Fruit fly (Drosophila melanogaster): ENCODE data around the gene CG17712.
A peak's percentile ranks its signal among the peaks of the same experiment; 100 is the strongest.

CG17712 gene

dm6 chr2L:1738054-1738453 lies 13.9 kb downstream of the CG17712 start:
- TF ChIP-seq org-1 (GFP tag; optimal IDR thresholded peaks at IDR 0.05) (peak; percentile 12), D (optimal IDR thresholded peaks at IDR 0.05) (no peak), D (GFP tag; optimal IDR thresholded peaks at IDR 0.05) (peak; percentile 25), row (GFP tag; IDR thresholded peaks at IDR 0.05) (peak; percentile 42; the same call in 2 of the 3 replicates), CG1647 (GFP tag; optimal IDR thresholded peaks at IDR 0.05) (peak; percentile 26), Lhr (GFP tag; optimal IDR thresholded peaks at IDR 0.05) (peak; percentile 4), CG17359 (tag; optimal IDR thresholded peaks at IDR 0.05) (peak; percentile 45), Med (GFP tag) (peak; percentile 56), Optix (GFP tag; IDR thresholded peaks at IDR 0.05) (no peak), CG2678 (tag; optimal IDR thresholded peaks at IDR 0.05) (peak; percentile 52), gem (tag; optimal IDR thresholded peaks at IDR 0.05) (peak; percentile 54), CG3281 (GFP tag; optimal IDR thresholded peaks at IDR 0.05) (no peak), sc (optimal IDR thresholded peaks at IDR 0.05) (no peak), sc (GFP tag; optimal IDR thresholded peaks at IDR 0.05) (peak; percentile 28), prd (optimal IDR thresholded peaks at IDR 0.05) (no peak), prd (GFP tag; IDR thresholded peaks at IDR 0.05) (peak; percentile 37; the same call in 1 of the 3 replicates), Blimp-1 (GFP tag; optimal IDR thresholded peaks at IDR 0.05) (peak; percentile 85), CG2875 (GFP tag; optimal IDR thresholded peaks at IDR 0.05) (peak; percentile 41), CG3407 (GFP tag; optimal IDR thresholded peaks at IDR 0.05) (peak; percentile 31), crc (GFP tag; optimal IDR thresholded peaks at IDR 0.05) (no peak), dpn (GFP tag; optimal IDR thresholded peaks at IDR 0.05) (peak in 1 of 2 experiments; percentile 4), lola (GFP tag; optimal IDR thresholded peaks at IDR 0.05) (peak in 1 of 3 experiments; percentile 29), D19A (tag; optimal IDR thresholded peaks at IDR 0.05) (peak; percentile 27), tin (GFP tag; optimal IDR thresholded peaks at IDR 0.05) (peak; percentile 20), slou (GFP tag; optimal IDR thresholded peaks at IDR 0.05) (no peak), CG4404 (GFP tag; IDR thresholded peaks at IDR 0.05) (no peak), CG1529 (GFP tag; optimal IDR thresholded peaks at IDR 0.05) (peak; percentile 16), CkIIα-i1 (GFP tag; IDR thresholded peaks at IDR 0.05) (no peak), Dip3 (GFP tag; optimal IDR thresholded peaks at IDR 0.05) (no peak), cwo (GFP tag; optimal IDR thresholded peaks at IDR 0.05) (no peak), bowl (GFP tag; IDR thresholded peaks at IDR 0.05) (no peak), Doc2 (GFP tag; IDR thresholded peaks at IDR 0.05) (no peak), Hsf (GFP tag; optimal IDR thresholded peaks at IDR 0.05) (no peak), az2 (GFP tag; optimal IDR thresholded peaks at IDR 0.05) (peak; percentile 13), gsb-n (tag; optimal IDR thresholded peaks at IDR 0.05) (peak; percentile 43), CG31224 (GFP tag; IDR thresholded peaks at IDR 0.05) (no peak), Hr3 (GFP tag; optimal IDR thresholded peaks at IDR 0.05) (peak; percentile 7), H2.0 (GFP tag; IDR thresholded peaks at IDR 0.05) (no peak), CG11398 (GFP tag; optimal IDR thresholded peaks at IDR 0.05) (no peak), wdn (GFP tag; IDR thresholded peaks at IDR 0.05) (no peak), ap (GFP tag; IDR thresholded peaks at IDR 0.05) (no peak), CG8388 (GFP tag; optimal IDR thresholded peaks at IDR 0.05) (peak; percentile 26), YL-1 (GFP tag; optimal IDR thresholded peaks at IDR 0.05) (no peak), ATbp (GFP tag; optimal IDR thresholded peaks at IDR 0.05) (peak; percentile 44), CG4617 (GFP tag; optimal IDR thresholded peaks at IDR 0.05; ENCODE audit: borderline replicate concordance) (no peak), CG10959 (GFP tag; IDR thresholded peaks at IDR 0.05) (no peak), dimm (GFP tag; IDR thresholded peaks at IDR 0.05) (no peak), CG8924 (tag; optimal IDR thresholded peaks at IDR 0.05) (peak; percentile 15), Xbp1 (GFP tag; optimal IDR thresholded peaks at IDR 0.05) (peak; percentile 31), fd96Cb (tag; optimal IDR thresholded peaks at IDR 0.05) (peak; percentile 41), CG4424 (GFP tag; optimal IDR thresholded peaks at IDR 0.05) (peak; percentile 18), oc (tag; optimal IDR thresholded peaks at IDR 0.05) (peak; percentile 55)
